Worm (Caenorhabditis elegans): ENCODE data around the gene T06E6.15.

ce11 chrV:15445437-15445836 lies 45.8 kb upstream of the T06E6.15 start, which contains the start of gene srh-239:
- TF ChIP-seq tab-1 (GFP tag; IDR thresholded peaks at IDR 0.05) (no peak), ztf-23 (GFP tag; IDR thresholded peaks at IDR 0.05) (no peak), cog-1 (tag; optimal IDR thresholded peaks at IDR 0.05) (no peak)

Measured in whole organism, midembryonic.